Worm (Caenorhabditis elegans) whole organism, late embryonic: ENCODE measurements around the gene F58E2.4.

Experiments used
- K02D7.2 ChIP-seq: sonication (generic microtip); optimal IDR thresholded peaks from 2 replicates; lab custom pipeline; 2017; ENCODE audit warnings: mild to moderate bottlenecking, missing genetic modification characterization, missing compliant biosample characterization
- K09A11.1 ChIP-seq: sonication (generic microtip); optimal IDR thresholded peaks from 2 replicates; lab custom pipeline; 2017; ENCODE audit warnings: antibody characterized with exemption, mild to moderate bottlenecking, missing genetic modification characterization, missing compliant biosample characterization; ENCODE audit not compliant: insufficient read depth
- T23F11.4 ChIP-seq: fragments of 200-800 bp; sonication (Bioruptor generic); optimal IDR thresholded peaks from 2 replicates; lab custom pipeline; 2018; ENCODE audit warnings: mild to moderate bottlenecking, missing genetic modification characterization, missing compliant biosample characterization
- Y22D7AL.16 ChIP-seq: sonication (generic microtip); optimal IDR thresholded peaks from 2 replicates; lab custom pipeline; 2016; ENCODE audit warnings: missing genetic modification characterization, missing compliant biosample characterization
- ceh-18 ChIP-seq: sonication (generic microtip); optimal IDR thresholded peaks from 2 replicates; lab custom pipeline; 2016; ENCODE audit warnings: missing genetic modification characterization, missing compliant biosample characterization
- ceh-19 ChIP-seq: fragments of 200-800 bp; sonication (Bioruptor generic); optimal IDR thresholded peaks from 2 replicates; lab custom pipeline; 2018; ENCODE audit warnings: mild to moderate bottlenecking, missing genetic modification characterization, missing compliant biosample characterization
- ceh-30 ChIP-seq: fragments of 150-350 bp; optimal IDR thresholded peaks from 2 replicates; lab custom pipeline; 2014; ENCODE audit warnings: missing biosample characterization, missing genetic modification characterization
- ceh-31 ChIP-seq: sonication (generic microtip); optimal IDR thresholded peaks from 2 replicates; lab custom pipeline; 2016; ENCODE audit warnings: missing genetic modification characterization, missing compliant biosample characterization
- ceh-48 ChIP-seq: sonication (generic microtip); optimal IDR thresholded peaks from 2 replicates; lab custom pipeline; 2016; ENCODE audit warnings: missing genetic modification characterization, inconsistent platforms, missing compliant biosample characterization
- ceh-6 ChIP-seq: fragments of 200-800 bp; sonication (Bioruptor generic); optimal IDR thresholded peaks from 2 replicates; lab custom pipeline; 2018; ENCODE audit warnings: mild to moderate bottlenecking, missing genetic modification characterization, missing compliant biosample characterization
- ceh-9 ChIP-seq: sonication (generic microtip); optimal IDR thresholded peaks from 2 replicates; lab custom pipeline; 2016; ENCODE audit warnings: mild to moderate bottlenecking, missing genetic modification characterization, inconsistent platforms, missing compliant biosample characterization
- dmd-4 ChIP-seq: sonication (generic microtip); optimal IDR thresholded peaks from 2 replicates; lab custom pipeline; 2016; ENCODE audit warnings: borderline replicate concordance, missing genetic modification characterization, missing compliant biosample characterization
- dve-1 ChIP-seq: sonication (generic microtip); optimal IDR thresholded peaks from 2 replicates; lab custom pipeline; 2017; ENCODE audit warnings: antibody characterized with exemption, mild to moderate bottlenecking, missing genetic modification characterization, missing compliant biosample characterization
- elt-4 ChIP-seq: sonication (generic microtip); optimal IDR thresholded peaks from 2 replicates; lab custom pipeline; 2016; ENCODE audit warnings: missing genetic modification characterization, missing compliant biosample characterization
- fax-1 ChIP-seq: sonication (generic microtip); optimal IDR thresholded peaks from 2 replicates; lab custom pipeline; 2016; ENCODE audit warnings: missing genotype, missing genetic modification characterization, missing compliant biosample characterization
- fkh-10 ChIP-seq: fragments of 150-350 bp; optimal IDR thresholded peaks from 2 replicates; lab custom pipeline; 2014; ENCODE audit warnings: missing biosample characterization, missing genetic modification reagents, missing genetic modification characterization
- gmeb-2 ChIP-seq: sonication (generic microtip); optimal IDR thresholded peaks from 2 replicates; lab custom pipeline; 2016; ENCODE audit warnings: missing genetic modification characterization, inconsistent platforms, missing compliant biosample characterization
- hlh-15 ChIP-seq: sonication (generic microtip); optimal IDR thresholded peaks from 2 replicates; lab custom pipeline; 2016; ENCODE audit warnings: missing genetic modification characterization, missing compliant biosample characterization
- hlh-30 ChIP-seq: sonication (generic microtip); optimal IDR thresholded peaks from 2 replicates; lab custom pipeline; 2017; ENCODE audit warnings: antibody characterized with exemption, missing genetic modification characterization, missing compliant biosample characterization; ENCODE audit not compliant: insufficient read depth
- hlh-6 ChIP-seq: sonication (generic microtip); optimal IDR thresholded peaks from 2 replicates; lab custom pipeline; 2016; ENCODE audit warnings: missing genotype, missing genetic modification characterization, missing compliant biosample characterization
- hlh-8 ChIP-seq: sonication (generic microtip); optimal IDR thresholded peaks from 2 replicates; lab custom pipeline; 2016; ENCODE audit warnings: missing genotype, missing genetic modification characterization, missing compliant biosample characterization
- nhr-232 ChIP-seq: sonication (generic microtip); optimal IDR thresholded peaks from 2 replicates; lab custom pipeline; 2016; ENCODE audit warnings: missing genetic modification characterization, missing compliant biosample characterization
- npax-4 ChIP-seq: sonication (generic microtip); optimal IDR thresholded peaks from 2 replicates; lab custom pipeline; 2016; ENCODE audit warnings: missing genetic modification characterization, missing compliant biosample characterization
- pag-3 ChIP-seq: sonication (generic microtip); optimal IDR thresholded peaks from 2 replicates; lab custom pipeline; 2016; ENCODE audit warnings: missing compliant biosample characterization, missing genetic modification characterization, borderline replicate concordance
- pha-2 ChIP-seq: sonication (generic microtip); optimal IDR thresholded peaks from 2 replicates; lab custom pipeline; 2017; ENCODE audit warnings: mild to moderate bottlenecking, missing genetic modification characterization, missing compliant biosample characterization
- pha-4 ChIP-seq: fragments of 150-350 bp; optimal IDR thresholded peaks from 2 replicates; lab custom pipeline; 2018; ENCODE audit warnings: missing biosample characterization, missing genetic modification reagents, missing genetic modification characterization
- rnt-1 ChIP-seq: sonication (generic microtip); optimal IDR thresholded peaks from 2 replicates; lab custom pipeline; 2016; ENCODE audit warnings: missing genetic modification characterization, missing compliant biosample characterization
- syd-9 ChIP-seq: sonication (generic microtip); optimal IDR thresholded peaks from 2 replicates; lab custom pipeline; 2016; ENCODE audit warnings: mild to moderate bottlenecking, missing genetic modification characterization, moderate library complexity, missing compliant biosample characterization
- tbx-7 ChIP-seq: sonication (generic microtip); optimal IDR thresholded peaks from 2 replicates; lab custom pipeline; 2016; ENCODE audit warnings: missing genotype, missing genetic modification characterization, missing compliant biosample characterization
- unc-55 ChIP-seq: sonication (generic microtip); optimal IDR thresholded peaks from 2 replicates; lab custom pipeline; 2017; ENCODE audit warnings: missing biosample characterization, missing genetic modification reagents, missing genetic modification characterization
- unc-86 ChIP-seq: sonication (generic microtip); optimal IDR thresholded peaks from 2 replicates; lab custom pipeline; 2016; ENCODE audit warnings: missing genetic modification characterization, missing compliant biosample characterization
- zip-5 ChIP-seq: sonication (generic microtip); optimal IDR thresholded peaks from 2 replicates; lab custom pipeline; 2016; ENCODE audit warnings: missing genetic modification characterization, missing compliant biosample characterization
- ztf-16 ChIP-seq: sonication (generic microtip); optimal IDR thresholded peaks from 2 replicates; lab custom pipeline; 2017; ENCODE audit warnings: missing genetic modification characterization, missing compliant biosample characterization

F58E2.4 gene

ce11 chrIV:3452516-3452915 lies 10.7 kb upstream of the F58E2.4 start:
- TF ChIP-seq unc-86 (tag; lab: Kevin White, UChicago) (no peak), ceh-31 (no peak), K09A11.1 (tag; lab: Kevin White, UChicago) (no peak), ceh-18 (no peak)

ce11 chrIV:3453346-3453745 lies 9.8 kb upstream of the F58E2.4 start, which contains the start of gene srz-23:
Gene srz-23, plus strand, starts transcription at chrIV:3453608.
- TF ChIP-seq pag-3 (tag; lab: Kevin White, UChicago) = no peak
- no peak for TF ChIP-seq rnt-1 (tag; lab: Kevin White, UChicago)
- TF ChIP-seq elt-4 (tag; lab: Kevin White, UChicago) = no peak
- no peak for TF ChIP-seq ceh-9 (tag; lab: Kevin White, UChicago)
- no peak for TF ChIP-seq ceh-30
- no peak for TF ChIP-seq tbx-7
- no peak for TF ChIP-seq nhr-232 (tag; lab: Kevin White, UChicago)
- no peak for TF ChIP-seq unc-55 (GFP tag; lab: Kevin White, UChicago)
- TF ChIP-seq Y22D7AL.16 (tag; lab: Kevin White, UChicago) = no peak
- no peak for TF ChIP-seq hlh-30 (tag; lab: Kevin White, UChicago)
- TF ChIP-seq pha-4 (tag; lab: Kevin White, UChicago) = no peak
- TF ChIP-seq ztf-16 = no peak
- TF ChIP-seq K02D7.2 (tag; lab: Kevin White, UChicago) = no peak
- no peak for TF ChIP-seq zip-5 (tag; lab: Kevin White, UChicago)
- TF ChIP-seq ceh-19 (GFP tag; lab: Kevin White, UChicago) = no peak
- TF ChIP-seq fkh-10 = no peak

DNA sequence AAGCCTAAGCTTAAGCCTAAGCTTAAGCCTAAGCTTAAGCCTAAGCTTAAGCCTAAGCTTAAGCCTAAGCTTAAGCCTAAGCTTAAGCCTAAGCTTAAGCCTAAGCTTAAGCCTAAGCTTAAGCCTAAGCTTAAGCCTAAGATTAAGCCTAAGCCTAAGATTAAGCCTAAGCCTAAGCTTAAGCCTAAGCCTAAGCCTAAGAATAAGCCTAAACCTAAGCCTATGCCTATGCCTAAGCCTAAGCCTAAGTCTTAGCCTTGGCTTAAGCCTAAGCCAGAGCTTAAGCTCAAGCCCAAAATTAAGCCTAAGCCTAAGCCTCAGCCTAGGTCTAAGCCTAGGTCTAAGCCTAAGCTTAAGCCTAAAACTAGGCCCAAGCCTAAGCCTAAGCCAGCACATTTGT lies 7.8 kb upstream of the F58E2.4 start:
- peak; percentile 100 for TF ChIP-seq dve-1 (tag; lab: Kevin White, UChicago)
- TF ChIP-seq, all 69 proteins: peak for 1; not testable (repeated sequence) for 68

- TF ChIP-seq npax-4 (tag; lab: Kevin White, UChicago) (no peak), gmeb-2 (no peak)
These were observed 3.9 kb downstream of the F58E2.4 start, which contains the start of gene F58E2.3 for ce11 chrIV:3467128-3467527. Gene F58E2.3, plus strand, starts transcription at chrIV:3467428.

- TF ChIP-seq ceh-6 (GFP tag; lab: Kevin White, UChicago) = no peak
- no peak for TF ChIP-seq hlh-15
- no peak for TF ChIP-seq rnt-1 (tag; lab: Kevin White, UChicago)
- TF ChIP-seq npax-4 (tag; lab: Kevin White, UChicago) = no peak
These were observed 4.6 kb downstream of the F58E2.4 start for ce11 chrIV:3467751-3468150.

DNA sequence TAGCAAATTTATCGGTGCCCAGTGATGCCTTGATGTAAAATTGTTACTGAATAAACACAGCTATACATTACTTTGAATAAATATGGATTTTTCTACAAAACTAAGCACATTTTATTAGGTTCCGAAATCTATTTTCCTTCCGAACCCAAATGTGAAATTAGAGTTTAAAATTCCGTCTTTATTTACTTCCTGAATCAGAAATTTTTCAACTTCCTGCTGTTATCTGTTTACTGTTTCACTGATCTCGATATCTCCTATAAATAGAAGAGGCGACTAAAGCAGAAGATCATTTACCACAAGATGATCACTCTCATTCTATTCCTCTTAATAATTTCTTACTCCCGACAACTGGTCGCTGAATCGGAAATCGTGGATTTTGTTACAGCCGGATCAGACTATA lies 6.6 kb downstream of the F58E2.4 start, which contains the start of gene F58E2.2:
TSS of gene F58E2.2 (plus strand) at position 301 of the 400 bp plus-strand sequence.
- TF ChIP-seq gmeb-2 = no peak
- TF ChIP-seq K02D7.2 (tag; lab: Kevin White, UChicago) = no peak
- no peak for TF ChIP-seq hlh-6 (tag; lab: Kevin White, UChicago)
- no peak for TF ChIP-seq ceh-31
- TF ChIP-seq rnt-1 (tag; lab: Kevin White, UChicago) = no peak
- TF ChIP-seq pha-2 (tag; lab: Kevin White, UChicago) = no peak
- no peak for TF ChIP-seq nhr-232 (tag; lab: Kevin White, UChicago)
- TF ChIP-seq ceh-48 = no peak
- TF ChIP-seq unc-86 (tag; lab: Kevin White, UChicago) = no peak
- TF ChIP-seq hlh-15 = no peak
- TF ChIP-seq, all 69 proteins: peak for 0

DNA sequence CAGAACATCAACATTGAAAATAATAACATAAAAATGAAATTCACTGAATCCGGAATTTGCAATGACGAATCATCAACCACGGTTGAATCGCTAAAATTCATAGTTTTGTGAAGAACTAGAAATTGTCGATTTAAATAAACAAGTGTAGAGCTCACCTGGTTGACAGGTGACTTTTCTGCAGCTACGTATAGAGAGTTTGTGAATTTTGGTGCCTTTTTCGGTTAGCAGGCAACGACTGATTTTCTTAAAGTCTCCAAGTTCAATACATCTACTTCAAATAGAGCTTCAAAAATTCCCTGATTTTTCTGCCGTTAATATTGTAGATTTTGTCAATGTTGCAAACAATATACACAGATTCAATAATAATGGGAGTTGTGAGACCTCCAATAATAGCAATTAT lies 13.9 kb downstream of the F58E2.4 start, which contains the start of gene srz-69:
TSS of gene srz-69 (minus strand) at position 101 of the 400 bp plus-strand sequence.
- TF ChIP-seq hlh-8 (tag; lab: Kevin White, UChicago) (no peak), ceh-48 (no peak), ceh-9 (tag; lab: Kevin White, UChicago) (no peak), fax-1 (tag; lab: Kevin White, UChicago) (no peak), dmd-4 (no peak), ceh-6 (GFP tag; lab: Kevin White, UChicago) (no peak), dve-1 (tag; lab: Kevin White, UChicago) (no peak), syd-9 (tag; lab: Kevin White, UChicago) (no peak), T23F11.4 (GFP tag; lab: Kevin White, UChicago) (no peak)
